Fruit fly (Drosophila melanogaster) whole organism, pupa: ENCODE data around the gene CG31678.
A peak's percentile ranks its signal among the peaks of the same experiment; 100 is the strongest.

ENCODE experiments used
- CG10348 ChIP-seq: fragments of 200-800 bp; sonication (Bioruptor generic); IDR thresholded peaks from 2 replicates; pipeline ENCODE4 v1.3.6; 2022; ENCODE audit warnings: missing biosample characterization, missing genetic modification characterization
- CG12605 ChIP-seq: fragments of 200-800 bp; sonication (Bioruptor generic); IDR thresholded peaks from 2 replicates; pipeline ENCODE4 v1.3.6; 2022; ENCODE audit warnings: missing biosample characterization, missing genetic modification characterization
- CG13204 ChIP-seq: fragments of 200-800 bp; sonication (Bioruptor generic); optimal IDR thresholded peaks from 2 replicates; lab custom pipeline; 2018; ENCODE audit warnings: missing biosample characterization, mild to moderate bottlenecking, missing genetic modification characterization, moderate library complexity
- CG15710 ChIP-seq: fragments of 200-800 bp; sonication (Bioruptor generic); optimal IDR thresholded peaks from 2 replicates; lab custom pipeline; 2018; ENCODE audit warnings: missing biosample characterization, mild to moderate bottlenecking, missing genetic modification characterization, moderate library complexity
- CG32121 ChIP-seq: fragments of 200-800 bp; sonication (Bioruptor generic); IDR thresholded peaks from 2 replicates; pipeline ENCODE4 v1.3.6; 2022; ENCODE audit warnings: missing biosample characterization, missing genetic modification characterization
- CG4496 ChIP-seq: fragments of 200-800 bp; sonication (Bioruptor generic); IDR thresholded peaks from 3 replicates; pipeline ENCODE4 v1.3.6; 2022; ENCODE audit warnings: missing biosample characterization, missing genetic modification characterization
- CG8159 ChIP-seq: fragments of 200-800 bp; sonication (Bioruptor generic); optimal IDR thresholded peaks from 3 replicates; lab custom pipeline; 2018; ENCODE audit warnings: missing biosample characterization, mild to moderate bottlenecking, missing genetic modification characterization, moderate library complexity
- CG8301 ChIP-seq: fragments of 200-800 bp; sonication (Bioruptor generic); optimal IDR thresholded peaks from 2 replicates; lab custom pipeline; 2018; ENCODE audit warnings: missing biosample characterization, mild to moderate bottlenecking, missing genetic modification characterization
- CG9948 ChIP-seq: fragments of 200-800 bp; sonication (Bioruptor generic); optimal IDR thresholded peaks from 2 replicates; lab custom pipeline; 2018; ENCODE audit warnings: missing biosample characterization, mild to moderate bottlenecking, missing genetic modification characterization, moderate library complexity
- D1 ChIP-seq: fragments of 200-800 bp; sonication (Bioruptor generic); optimal IDR thresholded peaks from 2 replicates; lab custom pipeline; 2018; ENCODE audit warnings: missing biosample characterization, mild to moderate bottlenecking, missing genetic modification characterization, moderate library complexity
- Pif1A ChIP-seq: fragments of 200-800 bp; sonication (Bioruptor generic); optimal IDR thresholded peaks from 3 replicates; lab custom pipeline; 2016; ENCODE audit warnings: missing biosample characterization, missing genetic modification characterization
- Pif1B ChIP-seq: fragments of 200-800 bp; sonication (Bioruptor generic); optimal IDR thresholded peaks from 3 replicates; lab custom pipeline; 2016; ENCODE audit warnings: missing biosample characterization, missing genetic modification characterization
- Snoo ChIP-seq: fragments of 200-800 bp; sonication (Bioruptor generic); optimal IDR thresholded peaks from 3 replicates; lab custom pipeline; 2017; ENCODE audit warnings: missing biosample characterization, mild to moderate bottlenecking, missing genetic modification characterization, inconsistent platforms

DNA sequence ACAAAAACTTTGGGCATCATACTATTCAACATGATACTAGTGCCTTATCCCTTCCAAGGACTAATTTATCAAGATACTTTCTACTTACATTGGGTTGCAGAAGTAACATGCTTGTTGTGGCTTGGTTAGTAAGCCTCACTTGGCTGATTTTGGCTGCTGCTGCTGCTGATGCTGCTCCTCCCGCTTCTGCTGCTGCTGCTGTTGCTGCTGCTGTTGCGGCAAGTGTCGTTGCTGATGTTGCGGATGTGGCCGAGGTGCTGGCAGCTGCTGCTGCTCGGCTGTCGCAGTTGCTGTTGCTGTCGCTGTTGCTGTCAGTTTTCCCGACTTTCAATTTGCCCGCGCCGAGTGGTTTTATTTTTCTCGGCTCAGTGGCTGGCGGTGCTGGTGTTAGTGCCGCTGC, 14.3 kb upstream of the CG31678 start:
- no peak for TF ChIP-seq CG8159
- no peak for TF ChIP-seq Pif1A (GFP tag; lab: Kevin White, UChicago)
- TF ChIP-seq D1 (tag; lab: Kevin White, UChicago) = no peak
- no peak for TF ChIP-seq CG15710 (tag; lab: Kevin White, UChicago)
- no peak for TF ChIP-seq CG13204
- TF ChIP-seq CG32121 (GFP tag; lab: Robert Waterston, UW) = no peak
- no peak for TF ChIP-seq CG12605 (GFP tag; lab: Robert Waterston, UW)
- 0 out of 3 replicates have a peak, but pooled peaks have one; percentile 18 for TF ChIP-seq CG4496 (GFP tag; lab: Robert Waterston, UW)
- no peak for TF ChIP-seq CG9948 (tag; lab: Kevin White, UChicago)
- no peak for TF ChIP-seq Snoo (tag; lab: Kevin White, UChicago)
- TF ChIP-seq CG10348 = no peak
- TF ChIP-seq CG8301 (tag; lab: Kevin White, UChicago) = no peak
- TF ChIP-seq Pif1B (GFP tag; lab: Kevin White, UChicago) = no peak
